Fruit fly (Drosophila melanogaster) whole organism: ENCODE results near the gene wisp.

Experiments used
- CG8478 ChIP-seq: fragments of >200 bp; optimal IDR thresholded peaks from 2 replicates; lab custom pipeline; 2018; ENCODE audit warnings: inconsistent platforms
- Dll ChIP-seq: fragments of >200 bp; optimal IDR thresholded peaks from 2 replicates; lab custom pipeline; 2017
- EcR ChIP-seq, 2 experiments: fragments of >200 bp; optimal IDR thresholded peaks; 2 replicates each; lab custom pipeline; 2017; ENCODE audit warnings: missing biosample characterization in 2 of 2, missing genetic modification characterization in 2 of 2, missing genetic modification reagents in 2 of 2
- pan ChIP-seq: fragments of >200 bp; optimal IDR thresholded peaks from 2 replicates; lab custom pipeline; 2017
- psq ChIP-seq: fragments of >200 bp; optimal IDR thresholded peaks from 2 replicates; lab custom pipeline; 2017
- usp ChIP-seq: fragments of >200 bp; optimal IDR thresholded peaks from 2 replicates; lab custom pipeline; 2017; ENCODE audit warnings: missing biosample characterization, missing genetic modification characterization, mixed read lengths

DNA sequence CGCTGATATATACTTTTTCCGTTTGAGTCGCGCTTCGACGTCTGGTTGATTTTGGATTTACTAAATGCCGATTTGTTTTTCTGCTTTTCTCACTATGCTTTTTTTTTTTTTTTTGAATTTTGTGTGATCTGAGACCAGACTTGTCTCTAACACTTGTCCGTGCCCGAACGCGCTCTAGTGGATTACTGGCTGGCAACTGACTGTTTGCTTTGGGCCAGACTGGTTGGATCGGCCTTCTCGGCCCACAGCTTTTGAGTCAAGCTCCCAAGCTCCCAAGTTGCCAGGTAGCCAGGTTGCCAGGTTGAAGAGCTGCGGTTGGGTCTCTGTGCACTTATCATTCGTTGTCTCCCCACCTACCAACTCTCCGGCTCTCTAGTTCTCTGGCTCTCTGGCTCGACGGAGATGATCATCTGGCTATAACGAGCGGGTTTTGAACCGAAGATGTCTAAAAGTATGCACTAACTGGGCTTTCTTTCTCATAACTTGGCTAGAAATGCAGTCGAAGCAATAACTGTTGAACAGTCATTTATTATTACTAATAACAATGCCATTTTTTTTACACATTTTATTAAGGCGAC, 23.4 kb downstream of the wisp start, which contains the start of gene pot:
- TF ChIP-seq usp (GFP tag; lab: Kevin White, UChicago) (no peak), Dll (lab: Kevin White, UChicago) (no peak), psq (lab: Kevin White, UChicago) (no peak), CG8478 (lab: Kevin White, UChicago) (no peak), EcR (GFP tag; optimal IDR thresholded peaks at IDR 0.05; lab: Kevin White, UChicago) (no peak), pan (no peak)
